Worm (Caenorhabditis elegans) whole organism, early embryonic: ENCODE results near the gene ins-12.

ENCODE experiments used
- B0310.2 ChIP-seq: sonication (generic microtip); optimal IDR thresholded peaks from 2 replicates; lab custom pipeline; 2016; ENCODE audit warnings: mild to moderate bottlenecking, missing genetic modification characterization, missing compliant biosample characterization
- ama-1 ChIP-seq: fragments of 150-350 bp; optimal IDR thresholded peaks from 2 replicates; lab custom pipeline; 2014
- ceh-13 ChIP-seq: fragments of 200-800 bp; sonication (Bioruptor generic); optimal IDR thresholded peaks from 2 replicates; lab custom pipeline; 2018; ENCODE audit warnings: mild to moderate bottlenecking, missing genetic modification characterization, missing compliant biosample characterization
- ceh-36 ChIP-seq: sonication (generic microtip); optimal IDR thresholded peaks from 2 replicates; lab custom pipeline; 2016; ENCODE audit warnings: missing genetic modification characterization, inconsistent platforms, missing compliant biosample characterization
- scrt-1 ChIP-seq: fragments of 200-800 bp; sonication (Bioruptor generic); IDR thresholded peaks from 2 replicates; pipeline ENCODE4 v1.3.6; 2022; ENCODE audit warnings: missing genetic modification characterization, missing compliant biosample characterization
- sea-1 ChIP-seq: fragments of 200-800 bp; sonication (Bioruptor generic); conservative IDR thresholded peaks from 2 replicates; pipeline ENCODE4 v1.3.6; 2022; ENCODE audit warnings: missing genetic modification characterization, missing compliant biosample characterization
- tbx-37 ChIP-seq: fragments of 200-800 bp; sonication (Bioruptor generic); conservative IDR thresholded peaks from 2 replicates; pipeline ENCODE4 v1.3.6; 2022; ENCODE audit warnings: missing genetic modification reagents, missing genetic modification characterization, missing compliant biosample characterization
- tra-4 ChIP-seq: sonication (generic microtip); optimal IDR thresholded peaks from 2 replicates; lab custom pipeline; 2017; ENCODE audit warnings: missing genetic modification characterization, missing compliant biosample characterization

DNA sequence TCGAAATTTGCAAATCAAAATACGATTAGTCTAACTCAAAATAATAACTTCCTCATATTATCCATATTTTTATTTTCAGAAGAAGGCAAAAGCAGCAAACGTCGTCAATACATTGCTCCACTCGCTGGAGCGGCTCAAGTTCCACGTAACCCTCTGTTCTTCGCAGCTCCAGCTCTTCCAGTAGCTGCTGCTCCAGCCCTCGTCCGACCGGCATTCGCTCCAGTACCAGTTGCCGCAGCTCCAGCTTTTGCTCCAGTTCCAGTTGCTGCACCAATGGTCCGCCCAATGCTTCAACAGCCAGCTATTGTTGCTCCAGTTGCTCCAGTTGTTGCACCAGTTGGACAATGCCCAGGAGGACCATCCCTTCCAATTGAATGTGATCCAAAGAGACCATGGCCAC is 24.3 kb downstream of the ins-12 start:
- TF ChIP-seq ama-1 (lab: Kevin White, UChicago), result no peak
- TF ChIP-seq B0310.2 (tag; lab: Kevin White, UChicago), result no peak
- TF ChIP-seq ceh-13, result no peak
- no peak for TF ChIP-seq tra-4
- TF ChIP-seq scrt-1 (GFP tag; lab: Robert Waterston, UW), result no peak
- no peak for TF ChIP-seq tbx-37 (GFP tag; lab: Robert Waterston, UW)
- no peak for TF ChIP-seq ceh-36
- no peak for TF ChIP-seq sea-1
